Fruit fly (Drosophila melanogaster): ENCODE results near the gene msl-1.

The msl-1 gene

DNA sequence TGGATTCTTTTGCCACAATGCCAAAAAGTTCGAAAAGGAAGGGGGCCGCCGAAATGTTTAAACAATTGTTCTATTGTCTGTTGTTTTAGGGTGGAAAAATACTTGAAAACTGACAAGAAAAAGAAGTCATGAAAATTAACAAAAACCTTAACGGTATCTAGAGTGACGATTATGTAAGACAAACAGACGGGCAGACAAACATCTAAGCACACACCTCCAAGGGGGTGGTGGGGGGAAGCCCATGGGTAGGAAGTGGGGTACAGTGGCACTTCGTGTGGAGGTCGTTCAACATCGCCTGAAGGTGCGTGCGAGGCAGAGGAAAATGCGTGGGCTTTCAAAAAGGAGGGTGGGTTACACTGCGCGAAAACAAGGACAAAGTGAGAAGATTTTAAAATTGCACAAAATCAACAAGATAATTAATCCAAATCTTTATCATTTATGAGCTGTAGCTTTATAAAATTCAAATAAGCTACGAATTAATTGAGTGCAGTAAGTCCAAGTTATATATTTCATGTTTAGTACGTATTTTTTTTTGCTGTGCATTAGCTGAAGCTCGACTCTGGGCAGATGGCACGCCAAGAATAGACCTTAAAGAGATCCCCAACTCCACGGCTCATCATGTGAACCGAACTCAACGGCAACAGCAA, 28.9 kb upstream of the msl-1 start (continued):
- TF ChIP-seq grau (tag; optimal IDR thresholded peaks at IDR 0.05) (peak; percentile 30), Nf-YA (GFP tag; IDR thresholded peaks at IDR 0.05) (0 out of 2 replicates have a peak, but pooled peaks have one; percentile 18), p53 (GFP tag; optimal IDR thresholded peaks at IDR 0.05) (no peak), CG17359 (tag; optimal IDR thresholded peaks at IDR 0.05) (peak; percentile 18), CG1529 (GFP tag; optimal IDR thresholded peaks at IDR 0.05) (peak; percentile 11), klu (GFP tag; IDR thresholded peaks at IDR 0.05) (no peak), CG7786 (GFP tag; optimal IDR thresholded peaks at IDR 0.05) (no peak), ewg (GFP tag; optimal IDR thresholded peaks at IDR 0.05) (no peak), gem (tag; optimal IDR thresholded peaks at IDR 0.05) (peak; percentile 15), ATbp (GFP tag; optimal IDR thresholded peaks at IDR 0.05) (peak; percentile 76), mirr (GFP tag; optimal IDR thresholded peaks at IDR 0.05) (peak; percentile 20), CG3281 (GFP tag; optimal IDR thresholded peaks at IDR 0.05) (no peak), cwo (GFP tag; optimal IDR thresholded peaks at IDR 0.05) (peak; percentile 18), CG17385 (GFP tag; optimal IDR thresholded peaks at IDR 0.05) (peak; percentile 5), CG12071 (GFP tag; optimal IDR thresholded peaks at IDR 0.05) (peak; percentile 42), odd (GFP tag; optimal IDR thresholded peaks at IDR 0.05) (peak; percentile 6), CG18599 (GFP tag; optimal IDR thresholded peaks at IDR 0.05) (peak; percentile 22), dysf (GFP tag; IDR thresholded peaks at IDR 0.05) (0 out of 3 replicates have a peak, but pooled peaks have one; percentile 34), CG6813 (GFP tag; optimal IDR thresholded peaks at IDR 0.05) (peak; percentile 51), Drgx (GFP tag; IDR thresholded peaks at IDR 0.05) (peak; percentile 32; the same call in 1 of the 2 replicates), Blimp-1 (GFP tag; optimal IDR thresholded peaks at IDR 0.05) (peak; percentile 0), CG12219 (GFP tag; optimal IDR thresholded peaks at IDR 0.05) (peak; percentile 24), hkb (optimal IDR thresholded peaks at IDR 0.05) (no peak), hkb (GFP tag; IDR thresholded peaks at IDR 0.05) (0 out of 2 replicates have a peak, but pooled peaks have one; percentile 9), CG1603 (tag; optimal IDR thresholded peaks at IDR 0.05) (peak; percentile 17), Nf-YB (GFP tag; optimal IDR thresholded peaks at IDR 0.05) (no peak), jing (GFP tag; optimal IDR thresholded peaks at IDR 0.05) (peak; percentile 19)

DNA sequence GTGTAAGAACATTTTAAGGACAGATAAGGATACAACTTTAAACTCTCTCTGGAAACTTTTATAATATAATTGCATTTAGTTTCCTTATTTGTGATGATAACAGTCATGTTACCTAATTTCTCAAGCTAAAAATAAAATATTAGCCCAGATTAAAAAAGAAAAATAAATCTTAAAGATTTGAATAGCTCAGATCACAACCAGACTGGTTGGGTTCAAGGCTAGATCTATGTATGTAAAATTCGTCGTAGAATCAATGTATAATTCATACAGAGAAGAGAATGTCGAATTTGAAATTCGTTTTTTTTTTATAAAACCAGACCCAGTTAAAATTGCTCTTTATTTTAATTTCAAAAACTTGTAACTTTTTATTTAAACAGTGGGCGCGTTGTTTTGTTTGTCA, 25.5 kb upstream of the msl-1 start:
- peak; percentile 12 for TF ChIP-seq HmgZ (tag; optimal IDR thresholded peaks at IDR 0.05)
- peak in 1 of 2 experiments; percentile 6 for TF ChIP-seq Pdp1 (GFP tag; optimal IDR thresholded peaks at IDR 0.05)
- TF ChIP-seq slp2 (GFP tag; optimal IDR thresholded peaks at IDR 0.05), result no peak
- peak; percentile 75 for TF ChIP-seq Dp (GFP tag; optimal IDR thresholded peaks at IDR 0.05)
- TF ChIP-seq CG42726 (GFP tag; IDR thresholded peaks at IDR 0.05; ENCODE audit: partially characterized antibody), result peak; percentile 33; the same call in 1 of the 2 replicates
- peak; percentile 5 for TF ChIP-seq CG14710 (tag; optimal IDR thresholded peaks at IDR 0.05)
- TF ChIP-seq E2f2 (GFP tag; IDR thresholded peaks at IDR 0.05), result peak; percentile 81
- no peak for TF ChIP-seq Stat92E (GFP tag; optimal IDR thresholded peaks at IDR 0.05)
- peak; percentile 8 for TF ChIP-seq CG2116 (GFP tag; optimal IDR thresholded peaks at IDR 0.05)
- no peak for TF ChIP-seq lmd (GFP tag; IDR thresholded peaks at IDR 0.05)
- peak; percentile 49 for TF ChIP-seq Lhr (GFP tag; optimal IDR thresholded peaks at IDR 0.05)
- no peak for TF ChIP-seq CG18011 (GFP tag; optimal IDR thresholded peaks at IDR 0.05)
- TF ChIP-seq amos (GFP tag; IDR thresholded peaks at IDR 0.05; ENCODE audit: partially characterized antibody), result peak; percentile 60; the same call in 1 of the 2 replicates
- TF ChIP-seq gcm2 (GFP tag; optimal IDR thresholded peaks at IDR 0.05), result no peak
- TF ChIP-seq CTCF (GFP tag; optimal IDR thresholded peaks at IDR 0.05), result peak; percentile 82
- peak; percentile 63 for TF ChIP-seq pita (GFP tag; optimal IDR thresholded peaks at IDR 0.05)
- peak; percentile 47; the same call in 1 of the 2 replicates for TF ChIP-seq Bgb (GFP tag; IDR thresholded peaks at IDR 0.05; ENCODE audit: partially characterized antibody)
- no peak for TF ChIP-seq lilli (GFP tag; optimal IDR thresholded peaks at IDR 0.05)
- peak; percentile 58 for TF ChIP-seq Myb (GFP tag; optimal IDR thresholded peaks at IDR 0.05)
- peak; percentile 10 for TF ChIP-seq gfzf (GFP tag; optimal IDR thresholded peaks at IDR 0.05)
- peak; percentile 84 for TF ChIP-seq sens (GFP tag)
- 0 out of 3 replicates have a peak, but pooled peaks have one; percentile 37 for TF ChIP-seq knrl (GFP tag; IDR thresholded peaks at IDR 0.05; ENCODE audit: partially characterized antibody)
